Fruit fly (Drosophila melanogaster) whole organism, embryonic: ENCODE measurements around the gene cype.

Experiments used
- Ada2b ChIP-seq: fragments of 200-800 bp; sonication (Bioruptor generic); IDR thresholded peaks from 2 replicates; pipeline ENCODE4 v1.3.6; 2022; ENCODE audit warnings: missing biosample characterization, missing genetic modification characterization
- Blimp-1 ChIP-seq: fragments of 200-800 bp; sonication (Bioruptor generic); optimal IDR thresholded peaks from 3 replicates; lab custom pipeline; 2018; ENCODE audit warnings: missing biosample characterization, missing genetic modification characterization, mild to moderate bottlenecking, moderate library complexity, missing genetic modification reagents
- C15 ChIP-seq: fragments of 200-800 bp; sonication (Bioruptor generic); IDR thresholded peaks from 3 replicates; pipeline ENCODE4 v1.3.6; 2022; ENCODE audit warnings: missing biosample characterization, missing genetic modification characterization
- CG1024 ChIP-seq: fragments of 200-800 bp; sonication (Bioruptor generic); IDR thresholded peaks from 2 replicates; pipeline ENCODE4 v1.3.6; 2022; ENCODE audit warnings: missing biosample characterization, missing genetic modification characterization
- CG10274 ChIP-seq: fragments of 200-800 bp; sonication (Bioruptor generic); optimal IDR thresholded peaks from 3 replicates; lab custom pipeline; 2017; ENCODE audit warnings: missing biosample characterization, mild to moderate bottlenecking, missing genetic modification characterization
- CG11247 ChIP-seq: fragments of 200-800 bp; sonication (Bioruptor generic); IDR thresholded peaks from 2 replicates; pipeline ENCODE4 v1.3.6; 2022; ENCODE audit warnings: missing biosample characterization, missing genetic modification characterization
- CG1233 ChIP-seq: fragments of 200-800 bp; sonication (Bioruptor generic); optimal IDR thresholded peaks from 4 replicates; lab custom pipeline; 2018; ENCODE audit warnings: missing biosample characterization, mild to moderate bottlenecking, missing genetic modification characterization
- CG12769 ChIP-seq: fragments of 200-800 bp; sonication (Bioruptor generic); optimal IDR thresholded peaks from 2 replicates; lab custom pipeline; 2019; ENCODE audit warnings: missing biosample characterization, mild to moderate bottlenecking, missing genetic modification characterization, moderate library complexity
- CG13775 ChIP-seq: fragments of 200-800 bp; sonication (Bioruptor generic); optimal IDR thresholded peaks from 3 replicates; lab custom pipeline; 2017; ENCODE audit warnings: missing biosample characterization, mild to moderate bottlenecking, missing genetic modification characterization
- CG14014 ChIP-seq: fragments of 200-800 bp; sonication (Bioruptor generic); IDR thresholded peaks from 2 replicates; pipeline ENCODE4 v1.3.6; 2022; ENCODE audit warnings: missing biosample characterization, missing genetic modification characterization
- CG14441 ChIP-seq: fragments of 200-800 bp; sonication (Bioruptor generic); IDR thresholded peaks from 2 replicates; pipeline ENCODE4 v1.3.6; 2022; ENCODE audit warnings: missing biosample characterization, missing genetic modification characterization
- CG1529 ChIP-seq: fragments of 200-800 bp; sonication (Bioruptor generic); optimal IDR thresholded peaks from 3 replicates; lab custom pipeline; 2018; ENCODE audit warnings: missing biosample characterization, missing genetic modification characterization
- CG15479 ChIP-seq: fragments of 200-800 bp; sonication (Bioruptor generic); optimal IDR thresholded peaks from 3 replicates; lab custom pipeline; 2019; ENCODE audit warnings: missing biosample characterization, mild to moderate bottlenecking, missing genetic modification characterization, moderate library complexity
- CG18599 ChIP-seq: fragments of 200-800 bp; sonication (Bioruptor generic); optimal IDR thresholded peaks from 3 replicates; lab custom pipeline; 2017; ENCODE audit warnings: missing biosample characterization, missing genetic modification characterization, mild to moderate bottlenecking, moderate library complexity, missing genetic modification reagents
- CG2202 ChIP-seq: fragments of 200-800 bp; sonication (Bioruptor generic); optimal IDR thresholded peaks from 2 replicates; lab custom pipeline; 2018; ENCODE audit warnings: missing biosample characterization, mild to moderate bottlenecking, missing genetic modification characterization
- CG31224 ChIP-seq: fragments of 200-800 bp; sonication (Bioruptor generic); IDR thresholded peaks from 2 replicates; pipeline ENCODE4 v1.3.6; 2022; ENCODE audit warnings: missing biosample characterization, missing genetic modification characterization
- CG32767 ChIP-seq: fragments of 200-800 bp; sonication (Bioruptor generic); IDR thresholded peaks from 2 replicates; pipeline ENCODE4 v1.3.6; 2022; ENCODE audit warnings: missing biosample characterization, missing genetic modification characterization
- CG42726 ChIP-seq: fragments of 200-800 bp; sonication (Bioruptor generic); IDR thresholded peaks from 2 replicates; pipeline ENCODE4 v1.3.6; 2022; ENCODE audit warnings: missing biosample characterization, missing genetic modification characterization; ENCODE audit not compliant: partially characterized antibody
- CG4282 ChIP-seq: fragments of 200-800 bp; sonication (Bioruptor generic); optimal IDR thresholded peaks from 2 replicates; lab custom pipeline; 2016; ENCODE audit warnings: missing biosample characterization, missing genetic modification characterization
- CG43689 ChIP-seq: fragments of 200-800 bp; sonication (Bioruptor generic); IDR thresholded peaks from 2 replicates; pipeline ENCODE4 v1.3.6; 2022; ENCODE audit warnings: missing biosample characterization, missing genetic modification characterization
- CG4424 ChIP-seq: fragments of 200-800 bp; sonication (Bioruptor generic); optimal IDR thresholded peaks from 3 replicates; lab custom pipeline; 2016; ENCODE audit warnings: missing biosample characterization, missing genetic modification characterization
- CG5180 ChIP-seq: fragments of 200-800 bp; sonication (Bioruptor generic); optimal IDR thresholded peaks from 3 replicates; lab custom pipeline; 2017; ENCODE audit warnings: missing biosample characterization, missing genetic modification characterization, mild to moderate bottlenecking, moderate library complexity, missing genetic modification reagents
- CG6854 ChIP-seq: fragments of 200-800 bp; sonication (Bioruptor generic); optimal IDR thresholded peaks from 3 replicates; lab custom pipeline; 2017; ENCODE audit warnings: missing biosample characterization, mild to moderate bottlenecking, missing genetic modification characterization
- CG7963 ChIP-seq: fragments of 200-800 bp; sonication (Bioruptor generic); IDR thresholded peaks from 3 replicates; pipeline ENCODE4 v1.3.6; 2022; ENCODE audit warnings: missing biosample characterization, missing genetic modification characterization; ENCODE audit not compliant: partially characterized antibody
- Chrac-16 ChIP-seq: fragments of 200-800 bp; sonication (Bioruptor generic); optimal IDR thresholded peaks from 3 replicates; lab custom pipeline; 2016; ENCODE audit warnings: missing biosample characterization, missing genetic modification characterization
- CrebB ChIP-seq: fragments of 200-800 bp; sonication (Bioruptor generic); optimal IDR thresholded peaks from 3 replicates; lab custom pipeline; 2018; ENCODE audit warnings: missing biosample characterization, mild to moderate bottlenecking, missing genetic modification characterization
- Dbx ChIP-seq: fragments of 200-800 bp; sonication (Bioruptor generic); IDR thresholded peaks from 3 replicates; pipeline ENCODE4 v1.3.6; 2022; ENCODE audit warnings: missing biosample characterization, missing genetic modification characterization
- ERR ChIP-seq: fragments of 200-800 bp; sonication (Bioruptor generic); optimal IDR thresholded peaks from 2 replicates; lab custom pipeline; 2016; ENCODE audit warnings: missing biosample characterization, missing genetic modification characterization
- GATAe ChIP-seq: fragments of 200-800 bp; sonication (Bioruptor generic); conservative IDR thresholded peaks from 2 replicates; pipeline ENCODE4 v1.3.6; 2022; ENCODE audit warnings: missing biosample characterization, missing genetic modification characterization
- H2.0 ChIP-seq: fragments of 200-800 bp; sonication (Bioruptor generic); IDR thresholded peaks from 2 replicates; pipeline ENCODE4 v1.3.6; 2022; ENCODE audit warnings: missing biosample characterization, missing genetic modification characterization
- HLH54F ChIP-seq: fragments of 200-800 bp; sonication (Bioruptor generic); optimal IDR thresholded peaks from 3 replicates; lab custom pipeline; 2016; ENCODE audit warnings: missing biosample characterization, missing genetic modification characterization
- Med ChIP-seq: fragments of 200-800 bp; sonication (Bioruptor generic); peaks from one replicate; lab custom pipeline; 2016; ENCODE audit warnings: missing biosample characterization, missing genetic modification characterization, mild to moderate bottlenecking, inconsistent platforms, moderate library complexity
- Nf-YC ChIP-seq: fragments of 200-800 bp; optimal IDR thresholded peaks from 3 replicates; lab custom pipeline; 2019; ENCODE audit warnings: missing biosample characterization, mild to moderate bottlenecking, missing genetic modification characterization, moderate library complexity
- Side ChIP-seq: fragments of 200-800 bp; sonication (Bioruptor generic); optimal IDR thresholded peaks from 2 replicates; lab custom pipeline; 2016; ENCODE audit warnings: missing biosample characterization, missing genetic modification characterization
- Sox100B ChIP-seq: fragments of 200-800 bp; sonication (Bioruptor generic); optimal IDR thresholded peaks from 3 replicates; lab custom pipeline; 2018; ENCODE audit warnings: missing biosample characterization, mild to moderate bottlenecking, missing genetic modification characterization
- Spps ChIP-seq: fragments of 200-800 bp; sonication (Bioruptor generic); optimal IDR thresholded peaks from 2 replicates; lab custom pipeline; 2018; ENCODE audit warnings: missing biosample characterization, mild to moderate bottlenecking, missing genetic modification characterization
- YL-1 ChIP-seq: fragments of 200-800 bp; sonication (Bioruptor generic); optimal IDR thresholded peaks from 3 replicates; lab custom pipeline; 2017; ENCODE audit warnings: missing biosample characterization, mild to moderate bottlenecking, missing genetic modification characterization
- ase ChIP-seq: fragments of 200-800 bp; sonication (Bioruptor generic); IDR thresholded peaks from 3 replicates; pipeline ENCODE4 v1.3.6; 2022; ENCODE audit warnings: missing biosample characterization, missing genetic modification characterization
- dmrt99B ChIP-seq: fragments of 200-800 bp; sonication (Bioruptor generic); optimal IDR thresholded peaks from 2 replicates; lab custom pipeline; 2018; ENCODE audit warnings: missing biosample characterization, mild to moderate bottlenecking, missing genetic modification characterization, moderate library complexity
- en ChIP-seq: fragments of 200-800 bp; sonication (Bioruptor generic); optimal IDR thresholded peaks from 2 replicates; lab custom pipeline; 2016; ENCODE audit warnings: missing biosample characterization, missing genetic modification characterization
- gem ChIP-seq: fragments of 200-800 bp; sonication (Bioruptor generic); optimal IDR thresholded peaks from 2 replicates; lab custom pipeline; 2019; ENCODE audit warnings: missing biosample characterization, mild to moderate bottlenecking, missing genetic modification characterization, moderate library complexity
- gsb ChIP-seq: fragments of 200-800 bp; sonication (Bioruptor generic); IDR thresholded peaks from 2 replicates; pipeline ENCODE4 v1.3.6; 2022; ENCODE audit warnings: missing biosample characterization, missing genetic modification characterization
- h ChIP-seq: fragments of >200 bp; optimal IDR thresholded peaks from 2 replicates; lab custom pipeline; 2017
- her ChIP-seq: fragments of 200-800 bp; sonication (Bioruptor generic); optimal IDR thresholded peaks from 2 replicates; lab custom pipeline; 2016; ENCODE audit warnings: missing biosample characterization, missing genetic modification characterization
- hth ChIP-seq: fragments of >200 bp; optimal IDR thresholded peaks from 2 replicates; lab custom pipeline; 2017; ENCODE audit warnings: inconsistent platforms
- jumu ChIP-seq: fragments of 200-800 bp; sonication (Bioruptor generic); optimal IDR thresholded peaks from 3 replicates; lab custom pipeline; 2016; ENCODE audit warnings: missing biosample characterization, missing genetic modification characterization
- lbe ChIP-seq: fragments of 200-800 bp; sonication (Bioruptor generic); optimal IDR thresholded peaks from 2 replicates; lab custom pipeline; 2016; ENCODE audit warnings: missing biosample characterization, mild to moderate bottlenecking, missing genetic modification characterization
- nom ChIP-seq: fragments of 200-800 bp; sonication (Bioruptor generic); optimal IDR thresholded peaks from 2 replicates; lab custom pipeline; 2017; ENCODE audit warnings: missing biosample characterization, missing genetic modification characterization, mild to moderate bottlenecking, moderate library complexity, missing genetic modification reagents
- phol ChIP-seq: fragments of 200-800 bp; sonication (Bioruptor generic); optimal IDR thresholded peaks from 3 replicates; lab custom pipeline; 2018; ENCODE audit warnings: missing biosample characterization, mild to moderate bottlenecking, missing genetic modification characterization, moderate library complexity
- sens ChIP-seq: fragments of 200-800 bp; sonication (Bioruptor generic); peaks from one replicate; lab custom pipeline; 2016; ENCODE audit warnings: missing biosample characterization, missing genetic modification characterization
- sr ChIP-seq: fragments of 200-800 bp; sonication (Bioruptor generic); IDR thresholded peaks from 3 replicates; pipeline ENCODE4 v1.3.6; 2022; ENCODE audit warnings: missing biosample characterization, missing genetic modification characterization
- twi ChIP-seq: fragments of 200-800 bp; optimal IDR thresholded peaks from 2 replicates; lab custom pipeline; 2019; ENCODE audit warnings: missing biosample characterization, mild to moderate bottlenecking, missing genetic modification characterization, moderate library complexity

Gene cype

DNA sequence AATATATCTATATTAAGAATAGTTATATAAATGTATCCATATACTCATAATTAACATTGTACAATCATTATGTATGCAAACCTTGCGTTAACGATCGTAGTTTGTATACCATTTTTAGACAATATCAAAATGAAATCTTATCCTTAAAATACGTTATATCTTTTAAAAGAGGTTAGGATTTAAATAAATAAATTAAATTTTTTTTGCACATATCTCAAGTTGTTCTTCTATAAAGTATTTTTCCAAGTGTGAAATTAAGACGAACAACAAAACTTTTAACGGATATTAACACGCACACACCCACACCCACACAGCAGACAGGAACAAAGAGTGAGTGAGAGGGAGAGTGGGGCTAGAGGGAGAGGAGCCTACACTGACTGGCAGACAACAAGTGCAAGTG is 37.1 kb upstream of the cype start:
- TF ChIP-seq lbe (peak; percentile 25), CG7963 (GFP tag; lab: Robert Waterston, UW) (no peak), jumu (GFP tag; lab: Kevin White, UChicago) (no peak), her (no peak), Blimp-1 (GFP tag; lab: Kevin White, UChicago) (peak; percentile 25), gsb (GFP tag; lab: Robert Waterston, UW) (no peak), CG14441 (GFP tag; lab: Robert Waterston, UW) (no peak), H2.0 (GFP tag; lab: Robert Waterston, UW) (no peak), nom (GFP tag; lab: Kevin White, UChicago) (peak; percentile 65), gem (peak; percentile 5), Side (GFP tag; lab: Kevin White, UChicago) (no peak), sens (no peak), CG10274 (no peak)

dm6 chr2L:5290530-5290929 is 36.5 kb upstream of the cype start:
- no peak for TF ChIP-seq hth (lab: Kevin White, UChicago)
- TF ChIP-seq sr (GFP tag; lab: Robert Waterston, UW): no peak
- TF ChIP-seq Dbx: no peak
- no peak for TF ChIP-seq CG12769
- TF ChIP-seq dmrt99B: no peak
- TF ChIP-seq HLH54F: no peak
- TF ChIP-seq Nf-YC (tag; lab: Kevin White, UChicago): no peak
- no peak for TF ChIP-seq YL-1 (GFP tag; lab: Kevin White, UChicago)
- TF ChIP-seq CG42726 (GFP tag; lab: Robert Waterston, UW): no peak
- TF ChIP-seq CG43689 (GFP tag; lab: Robert Waterston, UW): no peak
- no peak for TF ChIP-seq CG14014
- no peak for TF ChIP-seq CG1024 (GFP tag; lab: Robert Waterston, UW)
- no peak for TF ChIP-seq h (lab: Kevin White, UChicago)
- no peak for TF ChIP-seq CG1529 (GFP tag; lab: Kevin White, UChicago)
- no peak for TF ChIP-seq C15
- no peak for TF ChIP-seq CG11247 (GFP tag; lab: Robert Waterston, UW)
- no peak for TF ChIP-seq CG31224
- TF ChIP-seq CG4424 (GFP tag; lab: Kevin White, UChicago): no peak

- TF ChIP-seq CG2202 (tag; lab: Kevin White, UChicago) (no peak), GATAe (GFP tag; lab: Robert Waterston, UW) (peak; percentile 21; the same call in 1 of the 2 replicates), Sox100B (GFP tag; lab: Kevin White, UChicago) (no peak), CG15479 (GFP tag; lab: Kevin White, UChicago) (peak; percentile 19), CG6854 (GFP tag; lab: Kevin White, UChicago) (no peak), Ada2b (GFP tag; lab: Robert Waterston, UW) (no peak), CG5180 (GFP tag; lab: Kevin White, UChicago) (peak; percentile 47), CrebB (tag; lab: Kevin White, UChicago) (no peak), Side (GFP tag; lab: Kevin White, UChicago) (no peak), twi (peak; percentile 42), ERR (GFP tag; lab: Kevin White, UChicago) (no peak), Spps (tag; lab: Kevin White, UChicago) (no peak), phol (no peak), CG32767 (GFP tag; lab: Robert Waterston, UW) (no peak), en (GFP tag; lab: Kevin White, UChicago) (no peak), CG4282 (GFP tag; lab: Kevin White, UChicago) (no peak), CG18599 (GFP tag; lab: Kevin White, UChicago) (no peak), dmrt99B (no peak), Med (GFP tag; lab: Kevin White, UChicago) (peak; percentile 41), CG1233 (GFP tag; lab: Kevin White, UChicago) (no peak), Chrac-16 (no peak), ase (GFP tag; lab: Robert Waterston, UW) (no peak), CG13775 (no peak)
These were observed 35.8 kb upstream of the cype start for dm6 chr2L:5291195-5291594.
